Worm (Caenorhabditis elegans): Measurements from ENCODE around the gene ZK105.14.

ZK105.14 gene

DNA sequence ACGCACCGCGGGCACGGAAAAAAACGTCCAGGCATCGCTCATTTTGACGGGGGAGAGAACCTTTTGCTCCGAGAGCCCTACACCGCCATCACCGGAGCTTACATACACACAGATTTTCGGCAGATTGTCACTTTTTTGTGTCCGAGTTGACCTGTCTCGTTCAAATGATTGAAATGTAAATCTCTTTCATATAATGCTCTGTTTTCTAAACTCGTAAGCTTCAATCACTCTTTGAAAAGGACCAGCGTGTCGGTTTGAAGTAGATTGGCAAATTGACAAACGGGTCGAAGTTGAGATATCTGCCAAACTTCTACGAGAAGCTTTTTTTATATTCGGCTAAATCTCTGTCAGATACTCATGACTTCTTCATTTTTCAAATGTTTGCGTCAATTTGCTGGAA, 25.3 kb upstream of the ZK105.14 start:
- TF ChIP-seq cog-1 (tag; optimal IDR thresholded peaks at IDR 0.05): no peak
- TF ChIP-seq med-1 (GFP tag; optimal IDR thresholded peaks at IDR 0.05; ENCODE audit: insufficient read depth): no peak
- no peak for TF ChIP-seq klf-2 (GFP tag; conservative IDR thresholded peaks at IDR 0.05)
- TF ChIP-seq ztf-23 (GFP tag; IDR thresholded peaks at IDR 0.05): no peak
- no peak for TF ChIP-seq T22C8.4 (GFP tag; IDR thresholded peaks at IDR 0.05)

DNA sequence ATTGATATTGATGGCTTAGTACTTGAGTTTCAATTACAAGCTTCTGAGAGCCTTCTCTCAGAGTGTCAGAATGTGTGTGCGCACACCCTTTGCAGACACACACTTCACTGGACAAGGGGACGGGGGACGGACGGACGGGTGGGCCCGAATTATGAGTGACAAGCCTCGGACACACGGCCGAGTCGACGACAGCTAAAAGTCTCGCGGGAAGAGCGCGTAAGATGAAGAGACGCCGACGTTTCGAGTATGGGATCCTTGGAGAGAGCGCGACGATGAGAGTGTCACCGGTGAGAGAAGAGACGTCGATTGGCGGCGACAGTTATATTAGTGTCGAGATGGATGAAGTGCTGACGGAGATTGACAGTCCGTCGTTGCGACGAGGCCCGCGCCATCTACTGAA, 24.1 kb upstream of the ZK105.14 start:
- no peak for TF ChIP-seq klf-2 (GFP tag; conservative IDR thresholded peaks at IDR 0.05)
- TF ChIP-seq flt-1 (GFP tag; IDR thresholded peaks at IDR 0.05): 0 out of 2 replicates have a peak, but pooled peaks have one; percentile 14
- no peak for TF ChIP-seq tab-1 (GFP tag; IDR thresholded peaks at IDR 0.05)
- peak; percentile 28; the same call in 1 of the 2 replicates for TF ChIP-seq ztf-29 (GFP tag; IDR thresholded peaks at IDR 0.05)
- no peak for TF ChIP-seq med-1 (GFP tag; optimal IDR thresholded peaks at IDR 0.05; ENCODE audit: insufficient read depth)
- TF ChIP-seq cog-1 (tag; optimal IDR thresholded peaks at IDR 0.05): peak; percentile 51

DNA sequence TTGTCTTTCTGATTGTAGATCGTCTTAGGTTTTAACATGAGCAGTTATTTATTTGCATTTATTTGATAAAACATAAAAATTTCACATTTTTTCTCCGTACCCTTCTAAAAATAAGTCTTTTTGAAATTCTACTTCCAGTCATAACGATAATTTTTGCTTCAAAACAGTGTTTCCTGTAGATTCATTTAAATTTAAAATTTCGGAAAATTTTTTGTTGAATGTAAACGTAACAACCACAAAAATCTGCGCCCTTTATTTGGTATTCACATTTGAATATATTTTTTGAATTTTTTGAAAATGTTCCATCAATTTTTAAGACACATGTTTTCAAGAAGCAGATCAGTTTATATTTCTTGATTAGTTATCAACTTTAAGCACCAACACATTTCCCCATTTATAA, 23.5 kb upstream of the ZK105.14 start:
- no peak for TF ChIP-seq tab-1 (GFP tag; IDR thresholded peaks at IDR 0.05)
- no peak for TF ChIP-seq T22C8.4 (GFP tag; IDR thresholded peaks at IDR 0.05)
- no peak for TF ChIP-seq ztf-23 (GFP tag; IDR thresholded peaks at IDR 0.05)
- TF ChIP-seq flt-1 (GFP tag; IDR thresholded peaks at IDR 0.05): no peak
- no peak for TF ChIP-seq ref-1 (GFP tag; conservative IDR thresholded peaks at IDR 0.05)
- no peak for TF ChIP-seq klf-2 (GFP tag; conservative IDR thresholded peaks at IDR 0.05)

DNA sequence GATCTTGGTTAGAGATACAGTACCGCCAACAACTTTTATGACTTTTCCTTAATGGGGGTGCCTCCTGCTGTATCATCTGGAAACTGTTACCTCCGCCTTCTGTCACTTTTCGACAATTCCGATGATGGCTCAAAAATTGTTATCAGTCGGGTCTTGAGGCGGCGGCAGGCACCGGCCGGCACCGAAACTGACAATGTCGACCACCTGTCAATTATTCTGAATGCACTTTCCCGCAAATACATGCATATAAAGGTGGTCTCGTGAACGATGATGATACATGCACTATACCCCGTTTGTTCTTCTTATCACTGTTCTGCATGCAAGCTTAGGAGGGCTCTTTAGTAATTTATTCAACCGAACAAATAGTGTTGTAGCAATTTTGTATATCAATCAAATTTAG, 22.2 kb upstream of the ZK105.14 start:
- TF ChIP-seq flt-1 (GFP tag; IDR thresholded peaks at IDR 0.05): no peak
- no peak for TF ChIP-seq med-1 (GFP tag; optimal IDR thresholded peaks at IDR 0.05; ENCODE audit: insufficient read depth)
- TF ChIP-seq klf-2 (GFP tag; conservative IDR thresholded peaks at IDR 0.05): no peak
- no peak for TF ChIP-seq cog-1 (tag; optimal IDR thresholded peaks at IDR 0.05)
- TF ChIP-seq T22C8.4 (GFP tag; IDR thresholded peaks at IDR 0.05): no peak

DNA sequence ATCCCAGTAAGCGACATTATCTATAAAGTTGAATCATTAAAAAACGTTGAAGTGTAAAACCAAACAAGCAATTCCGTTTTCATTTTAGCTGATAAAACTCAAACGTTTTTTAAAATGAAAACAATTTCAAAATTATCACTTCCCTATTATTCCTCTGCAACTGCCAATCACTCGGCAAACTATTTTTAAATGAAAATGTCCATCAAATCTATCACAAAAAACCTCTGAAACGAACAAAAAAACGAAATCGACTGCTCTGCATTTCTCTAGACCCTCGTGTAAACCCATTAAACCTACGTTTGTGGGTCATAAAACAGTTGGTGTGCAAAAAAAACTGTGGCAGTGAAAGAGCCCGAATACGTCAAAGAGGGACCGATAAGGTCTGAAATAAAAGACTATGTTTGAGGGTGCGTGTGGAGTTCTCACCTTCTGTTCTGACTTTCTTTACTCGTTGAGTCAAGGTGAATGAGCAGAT, 20.7 kb upstream of the ZK105.14 start, which contains the start of gene fbxl-5:
Gene fbxl-5, plus strand, starts transcription at position 425 of the 475 bp plus-strand sequence.
- TF ChIP-seq flt-1 (GFP tag; IDR thresholded peaks at IDR 0.05) (no peak), tab-1 (GFP tag; IDR thresholded peaks at IDR 0.05) (no peak), ztf-23 (GFP tag; IDR thresholded peaks at IDR 0.05) (no peak), klf-2 (GFP tag; conservative IDR thresholded peaks at IDR 0.05) (no peak), ref-1 (GFP tag; conservative IDR thresholded peaks at IDR 0.05) (no peak), T22C8.4 (GFP tag; IDR thresholded peaks at IDR 0.05) (no peak)

DNA sequence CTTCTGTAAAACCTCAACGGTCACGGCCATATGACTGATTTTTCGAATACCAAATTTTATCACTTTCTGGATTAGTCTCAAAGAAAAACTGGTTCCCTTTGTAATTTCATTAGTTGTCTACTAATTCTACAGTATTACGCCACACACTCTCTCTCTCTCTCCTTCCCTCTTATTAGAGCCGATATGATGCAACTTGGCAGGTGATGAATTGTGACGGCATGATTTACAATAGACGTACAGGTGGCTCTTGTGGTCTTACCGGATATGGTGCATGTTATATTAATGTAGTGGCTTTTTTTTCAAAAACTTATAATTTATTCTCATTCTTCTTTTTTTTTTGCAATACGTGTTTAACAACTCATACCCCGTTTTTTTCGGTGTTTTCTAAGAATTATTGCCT, 20.1 kb upstream of the ZK105.14 start:
- no peak for TF ChIP-seq T22C8.4 (GFP tag; IDR thresholded peaks at IDR 0.05)
- no peak for TF ChIP-seq ztf-29 (GFP tag; IDR thresholded peaks at IDR 0.05)
- no peak for TF ChIP-seq ztf-23 (GFP tag; IDR thresholded peaks at IDR 0.05)
- no peak for TF ChIP-seq med-1 (GFP tag; optimal IDR thresholded peaks at IDR 0.05; ENCODE audit: insufficient read depth)
- no peak for TF ChIP-seq ref-1 (GFP tag; conservative IDR thresholded peaks at IDR 0.05)
- no peak for TF ChIP-seq tab-1 (GFP tag; IDR thresholded peaks at IDR 0.05)
- no peak for TF ChIP-seq flt-1 (GFP tag; IDR thresholded peaks at IDR 0.05)
- TF ChIP-seq klf-2 (GFP tag; conservative IDR thresholded peaks at IDR 0.05): no peak
- no peak for TF ChIP-seq cog-1 (tag; optimal IDR thresholded peaks at IDR 0.05)

DNA sequence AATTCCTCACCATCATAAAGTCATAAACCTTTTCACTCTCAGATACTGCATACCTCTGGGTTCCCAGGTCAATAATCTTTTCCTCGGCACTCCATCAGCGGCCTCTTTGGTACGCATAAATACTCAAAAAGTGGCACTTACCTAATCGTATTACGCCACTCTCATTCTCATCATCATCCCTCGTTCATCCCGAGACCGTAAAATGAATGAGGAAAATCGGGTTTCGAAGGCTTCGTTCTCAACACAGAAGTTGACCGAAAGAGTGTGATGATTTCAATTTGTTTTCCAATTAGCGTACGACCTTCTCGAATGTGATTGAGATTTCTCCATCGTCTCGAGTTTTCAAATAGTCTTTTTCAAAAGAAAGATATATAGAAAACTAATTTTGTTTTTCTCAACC, 18.1 kb upstream of the ZK105.14 start:
- TF ChIP-seq klf-2 (GFP tag; conservative IDR thresholded peaks at IDR 0.05) (no peak), ref-1 (GFP tag; conservative IDR thresholded peaks at IDR 0.05) (no peak), med-1 (GFP tag; optimal IDR thresholded peaks at IDR 0.05; ENCODE audit: insufficient read depth) (no peak)

DNA sequence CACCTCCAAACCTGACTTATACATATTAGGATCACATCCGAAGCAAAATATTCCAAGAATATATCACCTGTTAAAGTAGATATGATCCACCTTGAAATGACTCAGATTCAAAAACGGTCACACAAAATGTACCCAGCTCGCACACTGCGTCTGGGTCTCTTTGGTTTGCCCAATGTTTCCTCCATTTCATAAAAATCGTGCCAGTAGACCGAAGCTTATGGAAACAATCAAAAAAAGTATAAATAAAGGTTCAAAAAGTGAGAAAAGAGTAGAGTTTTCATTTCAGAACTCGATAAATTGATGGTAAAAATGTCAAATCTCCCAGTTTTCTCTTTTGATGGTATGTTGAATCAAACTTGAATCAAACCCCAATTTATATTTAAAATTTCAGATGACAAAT, 15.9 kb upstream of the ZK105.14 start, which contains the start of gene srr-9:
Gene srr-9, plus strand, starts transcription at position 301 of the 400 bp plus-strand sequence.
- TF ChIP-seq tab-1 (GFP tag; IDR thresholded peaks at IDR 0.05): no peak

DNA sequence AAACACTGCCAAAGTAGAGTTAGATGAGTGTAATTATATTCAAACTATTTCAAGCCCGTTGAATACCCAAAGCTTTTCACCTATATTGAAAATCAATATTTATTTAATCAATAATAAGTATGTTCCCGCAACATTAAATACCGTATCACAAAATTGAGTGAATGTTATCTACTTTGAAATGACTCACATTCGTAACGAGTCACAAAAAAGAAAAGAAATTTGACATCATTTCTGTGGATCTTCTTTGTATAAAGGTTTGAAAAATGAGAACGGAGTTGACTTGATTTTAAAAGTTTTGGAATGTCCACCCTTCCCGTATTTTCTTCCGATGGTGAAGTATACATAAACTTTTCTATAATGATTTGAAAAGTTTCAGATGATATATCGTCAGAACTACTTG, 13.5 kb upstream of the ZK105.14 start, which contains the start of gene srr-10:
Gene srr-10, plus strand, starts transcription at position 301 of the 400 bp plus-strand sequence.
- TF ChIP-seq ztf-29 (GFP tag; IDR thresholded peaks at IDR 0.05) (no peak), med-1 (GFP tag; optimal IDR thresholded peaks at IDR 0.05; ENCODE audit: insufficient read depth) (no peak), tab-1 (GFP tag; IDR thresholded peaks at IDR 0.05) (no peak), T22C8.4 (GFP tag; IDR thresholded peaks at IDR 0.05) (no peak), ztf-23 (GFP tag; IDR thresholded peaks at IDR 0.05) (no peak)

DNA sequence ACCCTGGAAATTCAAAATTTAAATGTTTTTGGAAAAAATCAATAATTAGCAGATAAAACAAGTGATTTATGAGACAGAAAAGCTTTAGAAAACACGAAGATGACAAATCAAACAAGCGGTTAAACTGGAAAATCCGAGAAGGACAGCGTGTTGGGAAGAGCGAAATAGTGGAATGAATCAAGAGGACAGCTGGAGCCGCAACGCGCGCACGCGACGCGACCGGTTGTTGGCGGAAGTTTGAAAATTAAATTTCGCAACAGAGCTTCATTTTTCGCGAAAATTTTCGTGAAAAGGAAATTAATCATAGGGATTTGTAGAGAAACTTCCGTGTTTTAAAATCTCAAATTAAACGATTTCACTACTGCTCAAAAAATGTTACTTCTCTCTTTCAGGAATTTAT, 13.1 kb upstream of the ZK105.14 start, which contains the start of gene clic-1:
Gene clic-1, minus strand, starts transcription at position 3 of the 400 bp plus-strand sequence.
- peak; percentile 42 for TF ChIP-seq cog-1 (tag; optimal IDR thresholded peaks at IDR 0.05)
- TF ChIP-seq flt-1 (GFP tag; IDR thresholded peaks at IDR 0.05): peak; percentile 41; the same call in 1 of the 2 replicates
- TF ChIP-seq tab-1 (GFP tag; IDR thresholded peaks at IDR 0.05): no peak
- peak; percentile 62 for TF ChIP-seq ztf-23 (GFP tag; IDR thresholded peaks at IDR 0.05)
- no peak for TF ChIP-seq ref-1 (GFP tag; conservative IDR thresholded peaks at IDR 0.05)
- TF ChIP-seq ztf-29 (GFP tag; IDR thresholded peaks at IDR 0.05): no peak

DNA sequence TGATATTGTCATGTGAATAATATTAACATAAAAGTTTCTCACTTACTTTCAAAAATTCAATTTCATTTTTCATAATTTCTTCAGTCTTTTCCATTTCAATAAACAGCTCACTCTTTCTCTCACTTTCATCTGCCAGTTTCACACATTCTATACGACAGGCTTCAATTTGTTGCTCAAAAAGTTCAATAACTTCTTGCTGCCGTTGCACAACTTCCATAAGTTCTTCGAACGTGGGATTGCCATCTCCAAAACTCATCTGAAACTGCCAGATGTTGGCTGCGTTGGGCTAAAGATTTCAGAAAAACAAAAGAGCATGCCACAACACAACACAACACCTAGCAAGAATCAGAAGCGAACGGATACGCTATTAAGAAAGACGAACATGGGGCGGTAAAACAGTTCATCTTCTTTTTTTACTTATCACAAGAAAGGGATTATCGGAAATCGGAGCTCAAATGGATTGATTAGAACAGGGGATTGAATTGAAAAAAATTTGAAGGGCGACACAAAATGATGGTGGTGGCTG, 11.5 kb upstream of the ZK105.14 start:
- TF ChIP-seq cog-1 (tag; optimal IDR thresholded peaks at IDR 0.05) (no peak), T22C8.4 (GFP tag; IDR thresholded peaks at IDR 0.05) (no peak), klf-2 (GFP tag; conservative IDR thresholded peaks at IDR 0.05) (no peak), ref-1 (GFP tag; conservative IDR thresholded peaks at IDR 0.05) (no peak), ztf-29 (GFP tag; IDR thresholded peaks at IDR 0.05) (no peak), ztf-23 (GFP tag; IDR thresholded peaks at IDR 0.05) (no peak), med-1 (GFP tag; optimal IDR thresholded peaks at IDR 0.05; ENCODE audit: insufficient read depth) (no peak), flt-1 (GFP tag; IDR thresholded peaks at IDR 0.05) (no peak)
